Worm (Caenorhabditis elegans) whole organism, L2 larva: ENCODE measurements around the gene clc-5.

ENCODE experiments used
- ZK546.5 ChIP-seq: sonication (generic microtip); optimal IDR thresholded peaks from 2 replicates; lab custom pipeline; 2017; ENCODE audit warnings: missing biosample characterization, missing genetic modification characterization
- ceh-82 ChIP-seq: fragments of 150-350 bp; optimal IDR thresholded peaks from 2 replicates; lab custom pipeline; 2014; ENCODE audit warnings: missing biosample characterization, missing genetic modification characterization
- mdl-1 ChIP-seq, 2 experiments: fragments of 150-350 bp in 1 of 2; sonication (generic microtip) in 1 of 2; optimal IDR thresholded peaks; 2 replicates each; lab custom pipeline; 2017; ENCODE audit warnings: missing biosample characterization in 2 of 2, missing genetic modification characterization in 2 of 2
- nhr-23 ChIP-seq: fragments of 150-350 bp; optimal IDR thresholded peaks from 2 replicates; lab custom pipeline; 2014; ENCODE audit warnings: missing biosample characterization, missing genetic modification reagents, missing genetic modification characterization
- nhr-77 ChIP-seq: fragments of 150-350 bp; optimal IDR thresholded peaks from 2 replicates; lab custom pipeline; 2014; ENCODE audit warnings: missing biosample characterization, missing genetic modification characterization
- snpc-4 ChIP-seq: fragments of 150-350 bp; optimal IDR thresholded peaks from 2 replicates; lab custom pipeline; 2014; ENCODE audit warnings: missing biosample characterization, missing genetic modification characterization

DNA sequence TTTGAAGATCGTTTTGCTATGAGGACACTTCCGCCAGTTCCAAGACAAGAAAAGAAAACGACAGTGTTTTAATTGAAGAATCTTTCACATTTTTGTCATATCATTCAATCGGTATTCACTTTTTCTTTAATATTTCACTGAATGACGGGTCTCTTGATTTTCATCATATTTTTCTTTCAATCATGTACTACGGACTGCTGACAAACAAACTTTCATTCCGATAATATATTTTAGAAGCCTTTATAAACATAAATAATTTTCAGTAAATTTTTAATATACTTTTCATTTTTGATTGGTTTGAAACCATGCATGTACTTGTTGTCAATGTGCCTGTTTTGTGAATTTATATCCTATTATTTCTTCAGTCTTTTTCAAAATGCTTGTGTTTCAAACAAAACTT is at the start of gene clc-5:
- TF ChIP-seq nhr-23 (tag; lab: Kevin White, UChicago) = no peak
- TF ChIP-seq snpc-4 (tag; lab: Kevin White, UChicago) = no peak
- no peak for TF ChIP-seq ZK546.5 (tag; lab: Kevin White, UChicago)
- no peak for TF ChIP-seq nhr-77
- TF ChIP-seq ceh-82 (tag; lab: Kevin White, UChicago) = no peak
- no peak for TF ChIP-seq mdl-1 (tag; optimal IDR thresholded peaks at IDR 0.05; lab: Kevin White, UChicago)
